Fruit fly (Drosophila melanogaster) whole organism, embryonic: ENCODE results near the gene CG1494.

ENCODE experiments used
- Atf6 ChIP-seq: fragments of 200-800 bp; sonication (Bioruptor generic); IDR thresholded peaks from 2 replicates; pipeline ENCODE4 v1.3.6; 2022; ENCODE audit warnings: missing biosample characterization, missing genetic modification characterization
- Awh ChIP-seq: fragments of 200-800 bp; sonication (Bioruptor generic); IDR thresholded peaks from 2 replicates; pipeline ENCODE4, ENCODE4 v1.3.6; 2022; ENCODE audit warnings: missing biosample characterization, missing genetic modification characterization
- Blimp-1 ChIP-seq: fragments of 200-800 bp; sonication (Bioruptor generic); optimal IDR thresholded peaks from 3 replicates; lab custom pipeline; 2018; ENCODE audit warnings: missing biosample characterization, missing genetic modification characterization, mild to moderate bottlenecking, moderate library complexity, missing genetic modification reagents
- CG10209 ChIP-seq: fragments of 200-800 bp; sonication (Bioruptor generic); optimal IDR thresholded peaks from 3 replicates; lab custom pipeline; 2017; ENCODE audit warnings: missing biosample characterization, mild to moderate bottlenecking, missing genetic modification characterization, missing genetic modification reagents
- CG13296 ChIP-seq: fragments of 200-800 bp; sonication (Bioruptor generic); optimal IDR thresholded peaks from 3 replicates; lab custom pipeline; 2018; ENCODE audit warnings: missing biosample characterization, mild to moderate bottlenecking, missing genetic modification characterization
- CG1647 ChIP-seq: fragments of 200-800 bp; sonication (Bioruptor generic); optimal IDR thresholded peaks from 3 replicates; lab custom pipeline; 2016; ENCODE audit warnings: missing biosample characterization, missing genetic modification characterization
- CG17328 ChIP-seq: fragments of 200-800 bp; sonication (Bioruptor generic); IDR thresholded peaks from 2 replicates; pipeline ENCODE4 v1.3.6; 2022; ENCODE audit warnings: missing biosample characterization, missing genetic modification characterization
- CG1792 ChIP-seq: fragments of 200-800 bp; sonication (Bioruptor generic); optimal IDR thresholded peaks from 2 replicates; lab custom pipeline; 2016; ENCODE audit warnings: missing biosample characterization, missing genetic modification characterization
- CG18262 ChIP-seq: fragments of 200-800 bp; optimal IDR thresholded peaks from 3 replicates; lab custom pipeline; 2019; ENCODE audit warnings: missing biosample characterization, mild to moderate bottlenecking, missing genetic modification characterization, moderate library complexity
- CG3163 ChIP-seq: fragments of 200-800 bp; sonication (Bioruptor generic); optimal IDR thresholded peaks from 3 replicates; lab custom pipeline; 2016; ENCODE audit warnings: missing biosample characterization, missing genetic modification characterization
- CG4328 ChIP-seq: fragments of 200-800 bp; sonication (Bioruptor generic); optimal IDR thresholded peaks from 3 replicates; lab custom pipeline; 2017; ENCODE audit warnings: missing biosample characterization, missing genetic modification reagents, missing genetic modification characterization
- CG4404 ChIP-seq: fragments of 200-800 bp; sonication (Bioruptor generic); IDR thresholded peaks from 2 replicates; pipeline ENCODE4 v1.3.6; 2022; ENCODE audit warnings: missing biosample characterization, missing genetic modification characterization
- CG6254 ChIP-seq: fragments of 200-800 bp; sonication (Bioruptor generic); optimal IDR thresholded peaks from 3 replicates; lab custom pipeline; 2017; ENCODE audit warnings: mild to moderate bottlenecking, missing biosample characterization, missing genetic modification reagents, missing genetic modification characterization
- CG7963 ChIP-seq: fragments of 200-800 bp; sonication (Bioruptor generic); IDR thresholded peaks from 3 replicates; pipeline ENCODE4 v1.3.6; 2022; ENCODE audit warnings: missing biosample characterization, missing genetic modification characterization; ENCODE audit not compliant: partially characterized antibody
- CG9437 ChIP-seq: fragments of 200-800 bp; sonication (Bioruptor generic); optimal IDR thresholded peaks from 2 replicates; lab custom pipeline; 2018; ENCODE audit warnings: missing biosample characterization, mild to moderate bottlenecking, missing genetic modification characterization
- CHES-1-like ChIP-seq: fragments of 200-800 bp; sonication (Bioruptor generic); optimal IDR thresholded peaks from 2 replicates; lab custom pipeline; 2016; ENCODE audit warnings: missing biosample characterization, missing genetic modification characterization
- D19B ChIP-seq: fragments of 200-800 bp; sonication (Bioruptor generic); optimal IDR thresholded peaks from 2 replicates; lab custom pipeline; 2017; ENCODE audit warnings: missing biosample characterization, mild to moderate bottlenecking, missing genetic modification characterization
- Dek ChIP-seq: fragments of 200-800 bp; sonication (Bioruptor generic); optimal IDR thresholded peaks from 3 replicates; lab custom pipeline; 2019; ENCODE audit warnings: missing biosample characterization, mild to moderate bottlenecking, missing genetic modification characterization, moderate library complexity
- Doc2 ChIP-seq: fragments of 200-800 bp; sonication (Bioruptor generic); IDR thresholded peaks from 2 replicates; pipeline ENCODE4 v1.3.6; 2022; ENCODE audit warnings: missing biosample characterization, missing genetic modification characterization
- Drgx ChIP-seq: fragments of 200-800 bp; sonication (Bioruptor generic); IDR thresholded peaks from 2 replicates; pipeline ENCODE4 v1.3.6; 2022; ENCODE audit warnings: missing biosample characterization, missing genetic modification characterization
- Ets65A ChIP-seq: fragments of 200-800 bp; sonication (Bioruptor generic); peaks from one replicate; lab custom pipeline; 2016; ENCODE audit warnings: missing biosample characterization, missing genetic modification characterization
- HLHmδ ChIP-seq: fragments of 200-800 bp; sonication (Bioruptor generic); optimal IDR thresholded peaks from 2 replicates; lab custom pipeline; 2018; ENCODE audit warnings: missing biosample characterization, mild to moderate bottlenecking, missing genetic modification characterization, moderate library complexity
- Hr78 ChIP-seq, 2 experiments: fragments of 200-800 bp in 1 of 2; fragments of >200 bp in 1 of 2; sonication (Bioruptor generic) in 1 of 2; optimal IDR thresholded peaks; 2 replicates each; lab custom pipeline; 2017 to 2019; ENCODE audit warnings: missing biosample characterization in 2 of 2, missing genetic modification characterization in 2 of 2, mild to moderate bottlenecking in 1 of 2, moderate library complexity in 1 of 2
- Jarid2 ChIP-seq: fragments of 200-800 bp; sonication (Bioruptor generic); optimal IDR thresholded peaks from 3 replicates; lab custom pipeline; 2017; ENCODE audit warnings: mild to moderate bottlenecking, missing biosample characterization, missing genetic modification reagents, missing genetic modification characterization
- Lim3 ChIP-seq: fragments of 200-800 bp; sonication (Bioruptor generic); IDR thresholded peaks from 2 replicates; pipeline ENCODE4 v1.3.6; 2022; ENCODE audit warnings: missing biosample characterization, missing genetic modification characterization
- NK7.1 ChIP-seq: fragments of 200-800 bp; sonication (Bioruptor generic); optimal IDR thresholded peaks from 3 replicates; lab custom pipeline; 2016; ENCODE audit warnings: missing biosample characterization, missing genetic modification characterization
- ara ChIP-seq: fragments of 200-800 bp; sonication (Bioruptor generic); IDR thresholded peaks from 2 replicates; pipeline ENCODE4 v1.3.6; 2022; ENCODE audit warnings: missing biosample characterization, missing genetic modification characterization
- bbx ChIP-seq: fragments of 200-800 bp; sonication (Bioruptor generic); IDR thresholded peaks from 2 replicates; pipeline ENCODE4 v1.3.6; 2022; ENCODE audit warnings: missing biosample characterization, missing genetic modification characterization; ENCODE audit not compliant: partially characterized antibody
- btn ChIP-seq: fragments of 200-800 bp; sonication (Bioruptor generic); optimal IDR thresholded peaks from 2 replicates; lab custom pipeline; 2016; ENCODE audit warnings: missing biosample characterization, missing genetic modification characterization
- da ChIP-seq: fragments of 200-800 bp; sonication (Bioruptor generic); optimal IDR thresholded peaks from 2 replicates; lab custom pipeline; 2016; ENCODE audit warnings: missing biosample characterization, missing genetic modification characterization
- dan ChIP-seq: fragments of 200-800 bp; sonication (Bioruptor generic); IDR thresholded peaks from 2 replicates; pipeline ENCODE4 v1.3.6; 2022; ENCODE audit warnings: missing biosample characterization, missing genetic modification characterization
- dm ChIP-seq: fragments of 200-800 bp; sonication (Bioruptor generic); optimal IDR thresholded peaks from 3 replicates; lab custom pipeline; 2016; ENCODE audit warnings: missing biosample characterization, missing genetic modification characterization
- eyg ChIP-seq: fragments of 200-800 bp; sonication (Bioruptor generic); optimal IDR thresholded peaks from 3 replicates; lab custom pipeline; 2016; ENCODE audit warnings: missing biosample characterization, missing genetic modification characterization
- gce ChIP-seq: fragments of 200-800 bp; sonication (Bioruptor generic); IDR thresholded peaks from 3 replicates; pipeline ENCODE4 v1.3.6; 2022; ENCODE audit warnings: missing biosample characterization, missing genetic modification characterization
- gro ChIP-seq: fragments of 200-800 bp; sonication (Bioruptor generic); optimal IDR thresholded peaks from 2 replicates; lab custom pipeline; 2016; ENCODE audit warnings: missing biosample characterization, missing genetic modification characterization
- kay ChIP-seq: fragments of 200-800 bp; sonication (Bioruptor generic); optimal IDR thresholded peaks from 2 replicates; lab custom pipeline; 2016; ENCODE audit warnings: missing biosample characterization, missing genetic modification characterization
- pfk ChIP-seq: fragments of 200-800 bp; sonication (Bioruptor generic); optimal IDR thresholded peaks from 2 replicates; lab custom pipeline; 2018; ENCODE audit warnings: missing biosample characterization, mild to moderate bottlenecking, missing genetic modification characterization, moderate library complexity
- ro ChIP-seq: fragments of 200-800 bp; sonication (Bioruptor generic); IDR thresholded peaks from 2 replicates; pipeline ENCODE4 v1.3.6; 2022; ENCODE audit warnings: missing biosample characterization, missing genetic modification characterization
- sc ChIP-seq, 3 experiments: fragments of >200 bp in 2 of 3; fragments of 200-800 bp in 1 of 3; sonication (Bioruptor generic) in 1 of 3; optimal IDR thresholded peaks; 2 replicates in 2 of 3; 3 replicates in 1 of 3; lab custom pipeline; 2017; ENCODE audit warnings: mild to moderate bottlenecking in 1 of 3, missing biosample characterization in 1 of 3, missing genetic modification characterization in 1 of 3, missing genetic modification reagents in 1 of 3
- sna ChIP-seq: fragments of 200-800 bp; sonication (Bioruptor generic); IDR thresholded peaks from 2 replicates; pipeline ENCODE4 v1.3.6; 2022; ENCODE audit warnings: missing biosample characterization, missing genetic modification characterization; ENCODE audit not compliant: partially characterized antibody
- tx ChIP-seq: fragments of 200-800 bp; sonication (Bioruptor generic); optimal IDR thresholded peaks from 2 replicates; lab custom pipeline; 2016; ENCODE audit warnings: missing biosample characterization, missing genetic modification characterization
- unc-4 ChIP-seq: fragments of 200-800 bp; sonication (Bioruptor generic); IDR thresholded peaks from 2 replicates; pipeline ENCODE4 v1.3.6; 2022; ENCODE audit warnings: missing biosample characterization, missing genetic modification characterization; ENCODE audit not compliant: partially characterized antibody
- unpg ChIP-seq: fragments of 200-800 bp; sonication (Bioruptor generic); optimal IDR thresholded peaks from 3 replicates; lab custom pipeline; 2018; ENCODE audit warnings: missing biosample characterization, mild to moderate bottlenecking, missing genetic modification characterization, moderate library complexity
- vvl ChIP-seq: fragments of 200-800 bp; sonication (Bioruptor generic); IDR thresholded peaks from 2 replicates; pipeline ENCODE4 v1.3.6; 2022; ENCODE audit warnings: missing biosample characterization, missing genetic modification characterization

CG1494 gene

dm6 chrX:21323933-21324688, 39.0 kb downstream of the CG1494 start, which contains the start of the genes Dd and CG1486 (continued):
- TF ChIP-seq CG9437 (GFP tag; lab: Kevin White, UChicago) (no peak), da (no peak), D19B (no peak), btn (no peak), CG4404 (GFP tag; lab: Robert Waterston, UW) (no peak), CG17328 (GFP tag; lab: Robert Waterston, UW) (no peak), HLHmδ (GFP tag; lab: Kevin White, UChicago) (peak; percentile 23), Jarid2 (GFP tag; lab: Kevin White, UChicago) (no peak), dan (GFP tag; lab: Robert Waterston, UW) (no peak), gce (GFP tag; lab: Robert Waterston, UW) (no peak), gro (GFP tag; lab: Kevin White, UChicago) (no peak), CG6254 (GFP tag; lab: Kevin White, UChicago) (no peak), sc (optimal IDR thresholded peaks at IDR 0.05; lab: Kevin White, UChicago) (no peak), sc (GFP tag; optimal IDR thresholded peaks at IDR 0.05; lab: Kevin White, UChicago) (no peak), CHES-1-like (GFP tag; lab: Kevin White, UChicago) (peak; percentile 61), pfk (GFP tag; lab: Kevin White, UChicago) (no peak), ro (GFP tag; lab: Robert Waterston, UW) (no peak), sna (GFP tag; lab: Robert Waterston, UW) (peak; percentile 69; the same call in 1 of the 2 replicates), eyg (GFP tag; lab: Kevin White, UChicago) (no peak), CG13296 (no peak), kay (GFP tag; lab: Kevin White, UChicago) (peak; percentile 55), Atf6 (GFP tag; lab: Robert Waterston, UW) (no peak), CG3163 (GFP tag; lab: Kevin White, UChicago) (no peak), unpg (GFP tag; lab: Kevin White, UChicago) (no peak), Hr78 (GFP tag; optimal IDR thresholded peaks at IDR 0.05; lab: Kevin White, UChicago) (no peak), CG18262 (tag; lab: Kevin White, UChicago) (no peak), Drgx (GFP tag; lab: Robert Waterston, UW) (no peak), CG1647 (no peak), tx (GFP tag; lab: Kevin White, UChicago) (no peak), Awh (GFP tag; lab: Robert Waterston, UW) (no peak), Blimp-1 (GFP tag; lab: Kevin White, UChicago) (no peak), bbx (GFP tag; lab: Robert Waterston, UW) (peak; percentile 89), CG1792 (GFP tag; lab: Kevin White, UChicago) (no peak), Dek (tag; lab: Kevin White, UChicago) (no peak), NK7.1 (GFP tag; lab: Kevin White, UChicago) (no peak)

dm6 chrX:21333135-21333534, 48.0 kb downstream of the CG1494 start:
- no peak for TF ChIP-seq Doc2 (GFP tag; lab: Robert Waterston, UW)
- no peak for TF ChIP-seq Ets65A (GFP tag; lab: Kevin White, UChicago)
- no peak for TF ChIP-seq dm (GFP tag; lab: Kevin White, UChicago)
- TF ChIP-seq ara = no peak
- TF ChIP-seq Lim3 (GFP tag; lab: Robert Waterston, UW) = no peak
- no peak for TF ChIP-seq CG4328 (GFP tag; lab: Kevin White, UChicago)
- TF ChIP-seq CG10209 (GFP tag; lab: Kevin White, UChicago) = no peak
- TF ChIP-seq vvl (GFP tag; lab: Robert Waterston, UW) = no peak
- TF ChIP-seq unc-4 (GFP tag; lab: Robert Waterston, UW) = no peak
- TF ChIP-seq CG7963 (GFP tag; lab: Robert Waterston, UW) = no peak
